Fruit fly (Drosophila melanogaster) whole organism, embryonic: ENCODE results near the gene CG3078.

Source experiments
- Aef1 ChIP-seq: fragments of 200-800 bp; sonication (Bioruptor generic); IDR thresholded peaks from 3 replicates; pipeline ENCODE4 v1.3.6; 2022; ENCODE audit warnings: missing biosample characterization, missing genetic modification characterization
- Antp ChIP-seq: fragments of 200-800 bp; sonication (Bioruptor generic); optimal IDR thresholded peaks from 3 replicates; lab custom pipeline; 2016; ENCODE audit warnings: missing biosample characterization, missing genetic modification characterization
- C15 ChIP-seq: fragments of 200-800 bp; sonication (Bioruptor generic); IDR thresholded peaks from 3 replicates; pipeline ENCODE4 v1.3.6; 2022; ENCODE audit warnings: missing biosample characterization, missing genetic modification characterization
- CG10209 ChIP-seq: fragments of 200-800 bp; sonication (Bioruptor generic); optimal IDR thresholded peaks from 3 replicates; lab custom pipeline; 2017; ENCODE audit warnings: missing biosample characterization, mild to moderate bottlenecking, missing genetic modification characterization, missing genetic modification reagents
- CG11085 ChIP-seq: fragments of 200-800 bp; sonication (Bioruptor generic); IDR thresholded peaks from 2 replicates; pipeline ENCODE4 v1.3.6; 2022; ENCODE audit warnings: missing biosample characterization, missing genetic modification characterization
- CG11456 ChIP-seq: fragments of 200-800 bp; sonication (Bioruptor generic); IDR thresholded peaks from 3 replicates; pipeline ENCODE4 v1.3.6; 2022; ENCODE audit warnings: missing biosample characterization, missing genetic modification characterization
- CG15696 ChIP-seq: fragments of 200-800 bp; sonication (Bioruptor generic); optimal IDR thresholded peaks from 2 replicates; lab custom pipeline; 2019; ENCODE audit warnings: missing biosample characterization, mild to moderate bottlenecking, missing genetic modification characterization, moderate library complexity
- CG3281 ChIP-seq: fragments of 200-800 bp; sonication (Bioruptor generic); optimal IDR thresholded peaks from 3 replicates; lab custom pipeline; 2017; ENCODE audit warnings: missing biosample characterization, mild to moderate bottlenecking, missing genetic modification characterization
- CG3407 ChIP-seq: fragments of 200-800 bp; sonication (Bioruptor generic); optimal IDR thresholded peaks from 2 replicates; lab custom pipeline; 2018; ENCODE audit warnings: missing biosample characterization, mild to moderate bottlenecking, missing genetic modification characterization
- CG4404 ChIP-seq: fragments of 200-800 bp; sonication (Bioruptor generic); IDR thresholded peaks from 2 replicates; pipeline ENCODE4 v1.3.6; 2022; ENCODE audit warnings: missing biosample characterization, missing genetic modification characterization
- CG4617 ChIP-seq: fragments of 200-800 bp; sonication (Bioruptor generic); optimal IDR thresholded peaks from 3 replicates; lab custom pipeline; 2016; ENCODE audit warnings: missing biosample characterization, missing genetic modification characterization, borderline replicate concordance
- CG6272 ChIP-seq: fragments of 200-800 bp; sonication (Bioruptor generic); IDR thresholded peaks from 2 replicates; pipeline ENCODE4 v1.3.6; 2022; ENCODE audit warnings: missing biosample characterization, missing genetic modification characterization
- CG6689 ChIP-seq: fragments of 200-800 bp; sonication (Bioruptor generic); IDR thresholded peaks from 2 replicates; pipeline ENCODE4 v1.3.6; 2022; ENCODE audit warnings: missing biosample characterization, missing genetic modification characterization
- CG6854 ChIP-seq: fragments of 200-800 bp; sonication (Bioruptor generic); optimal IDR thresholded peaks from 3 replicates; lab custom pipeline; 2017; ENCODE audit warnings: missing biosample characterization, mild to moderate bottlenecking, missing genetic modification characterization
- CG8281 ChIP-seq: fragments of 200-800 bp; sonication (Bioruptor generic); optimal IDR thresholded peaks from 2 replicates; lab custom pipeline; 2018; ENCODE audit warnings: missing biosample characterization, mild to moderate bottlenecking, missing genetic modification characterization, moderate library complexity
- CG8924 ChIP-seq: fragments of 200-800 bp; optimal IDR thresholded peaks from 3 replicates; lab custom pipeline; 2019; ENCODE audit warnings: missing biosample characterization, mild to moderate bottlenecking, missing genetic modification characterization, moderate library complexity
- CG9797 ChIP-seq: fragments of 200-800 bp; sonication (Bioruptor generic); optimal IDR thresholded peaks from 3 replicates; lab custom pipeline; 2018; ENCODE audit warnings: missing biosample characterization, mild to moderate bottlenecking, missing genetic modification characterization
- Camta ChIP-seq: fragments of 200-800 bp; sonication (Bioruptor generic); optimal IDR thresholded peaks from 2 replicates; lab custom pipeline; 2016; ENCODE audit warnings: missing biosample characterization, missing genetic modification characterization
- Chrac-16 ChIP-seq: fragments of 200-800 bp; sonication (Bioruptor generic); optimal IDR thresholded peaks from 3 replicates; lab custom pipeline; 2016; ENCODE audit warnings: missing biosample characterization, missing genetic modification characterization
- Doc2 ChIP-seq: fragments of 200-800 bp; sonication (Bioruptor generic); IDR thresholded peaks from 2 replicates; pipeline ENCODE4 v1.3.6; 2022; ENCODE audit warnings: missing biosample characterization, missing genetic modification characterization
- Gsc ChIP-seq: fragments of 200-800 bp; sonication (Bioruptor generic); IDR thresholded peaks from 2 replicates; pipeline ENCODE4 v1.3.6; 2022; ENCODE audit warnings: missing biosample characterization, missing genetic modification characterization
- H2.0 ChIP-seq: fragments of 200-800 bp; sonication (Bioruptor generic); IDR thresholded peaks from 2 replicates; pipeline ENCODE4 v1.3.6; 2022; ENCODE audit warnings: missing biosample characterization, missing genetic modification characterization
- MTF-1 ChIP-seq: fragments of 200-800 bp; sonication (Bioruptor generic); optimal IDR thresholded peaks from 2 replicates; lab custom pipeline; 2018; ENCODE audit warnings: missing biosample characterization, mild to moderate bottlenecking, missing genetic modification characterization, borderline replicate concordance
- Neu2 ChIP-seq: fragments of 200-800 bp; sonication (Bioruptor generic); optimal IDR thresholded peaks from 3 replicates; lab custom pipeline; 2016; ENCODE audit warnings: missing biosample characterization, missing genetic modification characterization, borderline replicate concordance
- Oli ChIP-seq: fragments of 200-800 bp; sonication (Bioruptor generic); optimal IDR thresholded peaks from 2 replicates; lab custom pipeline; 2018; ENCODE audit warnings: missing biosample characterization, mild to moderate bottlenecking, missing genetic modification characterization, moderate library complexity
- Scr ChIP-seq: fragments of 200-800 bp; sonication (Bioruptor generic); IDR thresholded peaks from 2 replicates; pipeline ENCODE4 v1.3.6; 2022; ENCODE audit warnings: missing biosample characterization, missing genetic modification characterization; ENCODE audit not compliant: partially characterized antibody
- Spps ChIP-seq: fragments of 200-800 bp; sonication (Bioruptor generic); optimal IDR thresholded peaks from 2 replicates; lab custom pipeline; 2018; ENCODE audit warnings: missing biosample characterization, mild to moderate bottlenecking, missing genetic modification characterization
- Sry-δ ChIP-seq: fragments of 200-800 bp; sonication (Bioruptor generic); optimal IDR thresholded peaks from 2 replicates; lab custom pipeline; 2016; ENCODE audit warnings: missing biosample characterization, missing genetic modification characterization
- Ssrp ChIP-seq: fragments of 200-800 bp; sonication (Bioruptor generic); optimal IDR thresholded peaks from 2 replicates; lab custom pipeline; 2018; ENCODE audit warnings: missing biosample characterization, mild to moderate bottlenecking, missing genetic modification characterization, moderate library complexity
- Xbp1 ChIP-seq: fragments of 200-800 bp; sonication (Bioruptor generic); optimal IDR thresholded peaks from 3 replicates; lab custom pipeline; 2016; ENCODE audit warnings: missing biosample characterization, mild to moderate bottlenecking, missing genetic modification characterization
- Xrp1 ChIP-seq: fragments of 200-800 bp; sonication (Bioruptor generic); IDR thresholded peaks from 2 replicates; pipeline ENCODE4 v1.3.6; 2022; ENCODE audit warnings: missing biosample characterization, missing genetic modification characterization
- dan ChIP-seq: fragments of 200-800 bp; sonication (Bioruptor generic); IDR thresholded peaks from 2 replicates; pipeline ENCODE4 v1.3.6; 2022; ENCODE audit warnings: missing biosample characterization, missing genetic modification characterization
- ewg ChIP-seq: fragments of 200-800 bp; sonication (Bioruptor generic); optimal IDR thresholded peaks from 3 replicates; lab custom pipeline; 2017; ENCODE audit warnings: mild to moderate bottlenecking, missing biosample characterization, missing genetic modification reagents, missing genetic modification characterization
- exex ChIP-seq: fragments of 200-800 bp; sonication (Bioruptor generic); optimal IDR thresholded peaks from 4 replicates; lab custom pipeline; 2018; ENCODE audit warnings: missing biosample characterization, mild to moderate bottlenecking, missing genetic modification characterization, moderate library complexity
- gem ChIP-seq: fragments of 200-800 bp; sonication (Bioruptor generic); optimal IDR thresholded peaks from 2 replicates; lab custom pipeline; 2019; ENCODE audit warnings: missing biosample characterization, mild to moderate bottlenecking, missing genetic modification characterization, moderate library complexity
- gro ChIP-seq: fragments of 200-800 bp; sonication (Bioruptor generic); optimal IDR thresholded peaks from 2 replicates; lab custom pipeline; 2016; ENCODE audit warnings: missing biosample characterization, missing genetic modification characterization
- gsb ChIP-seq: fragments of 200-800 bp; sonication (Bioruptor generic); IDR thresholded peaks from 2 replicates; pipeline ENCODE4 v1.3.6; 2022; ENCODE audit warnings: missing biosample characterization, missing genetic modification characterization
- gt ChIP-seq: fragments of 200-800 bp; sonication (Bioruptor generic); IDR thresholded peaks from 2 replicates; pipeline ENCODE4 v1.3.6; 2022; ENCODE audit warnings: missing biosample characterization, missing genetic modification characterization
- ind ChIP-seq: fragments of 200-800 bp; sonication (Bioruptor generic); optimal IDR thresholded peaks from 3 replicates; lab custom pipeline; 2016; ENCODE audit warnings: missing biosample characterization, missing genetic modification characterization
- jigr1 ChIP-seq: fragments of 200-800 bp; sonication (Bioruptor generic); IDR thresholded peaks from 3 replicates; pipeline ENCODE4 v1.3.6; 2022; ENCODE audit warnings: missing biosample characterization, missing genetic modification characterization
- jumu ChIP-seq: fragments of 200-800 bp; sonication (Bioruptor generic); optimal IDR thresholded peaks from 3 replicates; lab custom pipeline; 2016; ENCODE audit warnings: missing biosample characterization, missing genetic modification characterization
- klu ChIP-seq: fragments of 200-800 bp; sonication (Bioruptor generic); IDR thresholded peaks from 2 replicates; pipeline ENCODE4 v1.3.6; 2022; ENCODE audit warnings: missing biosample characterization, missing genetic modification characterization
- lbe ChIP-seq: fragments of 200-800 bp; sonication (Bioruptor generic); optimal IDR thresholded peaks from 2 replicates; lab custom pipeline; 2016; ENCODE audit warnings: missing biosample characterization, mild to moderate bottlenecking, missing genetic modification characterization
- lola ChIP-seq, 3 experiments: fragments of >200 bp in 2 of 3; fragments of 200-800 bp in 1 of 3; sonication (Bioruptor generic) in 1 of 3; optimal IDR thresholded peaks; 2 replicates each; lab custom pipeline; 2017 to 2019; ENCODE audit warnings: missing biosample characterization in 3 of 3, missing genetic modification characterization in 3 of 3, mild to moderate bottlenecking in 1 of 3, moderate library complexity in 1 of 3
- rib ChIP-seq: fragments of 200-800 bp; sonication (Bioruptor generic); IDR thresholded peaks from 2 replicates; pipeline ENCODE4 v1.3.6; 2022; ENCODE audit warnings: missing biosample characterization, missing genetic modification characterization
- slbo ChIP-seq: fragments of 200-800 bp; sonication (Bioruptor generic); IDR thresholded peaks from 2 replicates; pipeline ENCODE4 v1.3.6; 2022; ENCODE audit warnings: missing biosample characterization, missing genetic modification characterization
- sr ChIP-seq: fragments of 200-800 bp; sonication (Bioruptor generic); IDR thresholded peaks from 3 replicates; pipeline ENCODE4 v1.3.6; 2022; ENCODE audit warnings: missing biosample characterization, missing genetic modification characterization
- wdn ChIP-seq: fragments of 200-800 bp; sonication (Bioruptor generic); IDR thresholded peaks from 2 replicates; pipeline ENCODE4 v1.3.6; 2022; ENCODE audit warnings: missing biosample characterization, missing genetic modification characterization
- zf30C ChIP-seq: fragments of 200-800 bp; sonication (Bioruptor generic); optimal IDR thresholded peaks from 3 replicates; lab custom pipeline; 2018; ENCODE audit warnings: missing biosample characterization, mild to moderate bottlenecking, missing genetic modification characterization

Gene CG3078

dm6 chrX:2293294-2293988 is 33.8 kb upstream of the CG3078 start, which contains the start of gene CG2865 (continued):
- TF ChIP-seq sr (GFP tag; lab: Robert Waterston, UW) (peak; percentile 93), CG8924 (tag; lab: Kevin White, UChicago) (peak; percentile 98), ind (GFP tag; lab: Kevin White, UChicago) (peak; percentile 91), dan (GFP tag; lab: Robert Waterston, UW) (no peak; the same call in 1 of the 2 replicates), CG6854 (peak; percentile 93), exex (tag; lab: Kevin White, UChicago) (peak; percentile 88), ewg (GFP tag; lab: Kevin White, UChicago) (peak; percentile 88), CG11085 (GFP tag; lab: Robert Waterston, UW) (peak; percentile 41; the same call in 1 of the 2 replicates), H2.0 (GFP tag; lab: Robert Waterston, UW) (peak; percentile 73), Oli (tag; lab: Kevin White, UChicago) (peak; percentile 97), gt (peak; percentile 48), lola (GFP tag; optimal IDR thresholded peaks at IDR 0.05; lab: Kevin White, UChicago) (peak in 1 of 3 experiments; percentile 94), klu (peak; percentile 85), zf30C (GFP tag; lab: Kevin White, UChicago) (peak; percentile 36), CG15696 (peak; percentile 93), CG3407 (GFP tag; lab: Kevin White, UChicago) (peak; percentile 88), gem (peak; percentile 97), CG10209 (GFP tag; lab: Kevin White, UChicago) (peak; percentile 94), lbe (GFP tag; lab: Kevin White, UChicago) (peak; percentile 92), gsb (peak; percentile 69), CG6272 (peak; percentile 68), jumu (GFP tag; lab: Kevin White, UChicago) (peak; percentile 87), Sry-δ (GFP tag; lab: Kevin White, UChicago) (peak; percentile 52), Chrac-16 (peak; percentile 90), CG4404 (peak; percentile 83), MTF-1 (peak; percentile 53), CG9797 (GFP tag; lab: Kevin White, UChicago) (peak; percentile 11), Antp (GFP tag; lab: Kevin White, UChicago) (peak; percentile 88), Neu2 (GFP tag; lab: Kevin White, UChicago) (peak; percentile 76), CG3281 (peak; percentile 97), CG11456 (peak; percentile 79), Xbp1 (peak; percentile 91), Gsc (GFP tag; lab: Robert Waterston, UW) (no peak), CG8281 (tag; lab: Kevin White, UChicago) (peak; percentile 88), wdn (GFP tag; lab: Robert Waterston, UW) (peak; percentile 71), Xrp1 (peak; percentile 94), gro (GFP tag; lab: Kevin White, UChicago) (peak; percentile 94), slbo (GFP tag; lab: Robert Waterston, UW) (peak; percentile 88), jigr1 (GFP tag; lab: Robert Waterston, UW) (peak; percentile 69; the same call in 1 of the 3 replicates), Camta (peak; percentile 92), C15 (GFP tag; lab: Robert Waterston, UW) (peak; percentile 60; the same call in 1 of the 3 replicates), rib (GFP tag; lab: Robert Waterston, UW) (peak; percentile 73), Ssrp (tag; lab: Kevin White, UChicago) (peak; percentile 91), Spps (peak; percentile 85), Scr (GFP tag; lab: Robert Waterston, UW) (no peak; the same call in 1 of the 2 replicates), Doc2 (GFP tag; lab: Robert Waterston, UW) (no peak), Aef1 (GFP tag; lab: Robert Waterston, UW) (peak; percentile 68), CG6689 (GFP tag; lab: Robert Waterston, UW) (peak; percentile 91), CG4617 (GFP tag; lab: Kevin White, UChicago) (peak; percentile 83)
